Fruit fly (Drosophila melanogaster): ENCODE results near the gene PGAP5.

DNA sequence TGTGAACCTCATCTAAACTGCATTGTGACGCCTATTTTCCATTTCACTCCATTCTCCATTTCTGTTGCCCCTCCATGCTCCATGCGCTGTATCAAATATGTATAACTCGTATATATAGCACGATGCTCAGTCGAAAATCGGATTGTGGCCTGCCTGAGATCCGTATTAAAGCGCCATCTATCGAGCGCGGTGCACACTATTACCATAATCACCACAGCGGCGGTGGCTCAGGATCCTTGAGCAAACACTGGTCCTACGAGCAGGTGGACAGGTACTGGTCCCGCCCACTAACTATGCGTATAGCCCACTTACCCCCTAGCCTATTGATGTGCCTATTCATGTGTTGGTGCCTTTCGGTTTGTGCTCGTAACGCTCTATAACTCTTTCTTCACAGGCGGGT, 13.7 kb upstream of the PGAP5 start:
- TF ChIP-seq Camta (GFP tag; optimal IDR thresholded peaks at IDR 0.05): no peak
- no peak for TF ChIP-seq klu (GFP tag; IDR thresholded peaks at IDR 0.05)
- TF ChIP-seq Drgx (GFP tag; IDR thresholded peaks at IDR 0.05): no peak
- no peak for TF ChIP-seq Scr (GFP tag; IDR thresholded peaks at IDR 0.05; ENCODE audit: partially characterized antibody)
- TF ChIP-seq dimm (GFP tag; IDR thresholded peaks at IDR 0.05): no peak
